Worm (Caenorhabditis elegans) whole organism, midembryonic: Measurements from ENCODE around the gene calf-1.

Source experiments
- ref-1 ChIP-seq: fragments of 200-800 bp; sonication (Bioruptor generic); conservative IDR thresholded peaks from 2 replicates; pipeline ENCODE4 v1.3.6; 2022; ENCODE audit warnings: missing genetic modification reagents, missing genetic modification characterization, missing compliant biosample characterization
- ztf-29 ChIP-seq: fragments of 200-800 bp; sonication (Bioruptor generic); IDR thresholded peaks from 2 replicates; pipeline ENCODE4 v1.3.6; 2022; ENCODE audit warnings: missing genetic modification reagents, missing genetic modification characterization, missing compliant biosample characterization

DNA sequence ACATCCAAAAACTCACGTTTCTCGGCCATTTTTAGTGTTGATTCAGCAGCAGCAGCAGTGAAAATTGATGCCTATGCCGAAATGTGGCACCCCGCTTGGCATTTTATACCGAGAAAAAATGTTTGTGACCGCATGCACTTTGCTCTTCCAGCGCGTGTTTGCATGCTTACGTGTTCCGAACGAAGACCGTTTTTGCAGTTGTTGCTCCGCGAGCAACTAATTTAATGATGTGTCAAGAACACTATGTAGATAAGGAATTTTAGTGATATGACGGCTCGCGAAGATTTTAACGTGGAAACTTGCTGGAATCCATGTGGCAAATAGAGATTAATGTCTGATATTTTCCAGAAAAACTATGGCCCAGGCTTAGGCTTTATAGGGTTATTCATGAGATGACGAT lies 20.1 kb upstream of the calf-1 start, which contains the start of gene dct-16:
- no peak for TF ChIP-seq ref-1 (GFP tag; lab: Robert Waterston, UW)
- TF ChIP-seq ztf-29: no peak
